Fruit fly (Drosophila melanogaster) whole organism, embryonic: ENCODE results near the gene QC.

Experiments
- Atf3 ChIP-seq: fragments of 200-800 bp; sonication (Bioruptor generic); optimal IDR thresholded peaks from 3 replicates; lab custom pipeline; 2016; ENCODE audit warnings: missing biosample characterization, missing genetic modification characterization
- CG10274 ChIP-seq: fragments of 200-800 bp; sonication (Bioruptor generic); optimal IDR thresholded peaks from 3 replicates; lab custom pipeline; 2017; ENCODE audit warnings: missing biosample characterization, mild to moderate bottlenecking, missing genetic modification characterization
- CG10654 ChIP-seq: fragments of 200-800 bp; sonication (Bioruptor generic); optimal IDR thresholded peaks from 2 replicates; lab custom pipeline; 2016; ENCODE audit warnings: missing biosample characterization, missing genetic modification characterization
- CG10959 ChIP-seq: fragments of 200-800 bp; sonication (Bioruptor generic); IDR thresholded peaks from 2 replicates; pipeline ENCODE4 v1.3.6; 2022; ENCODE audit warnings: missing biosample characterization, missing genetic modification characterization
- CG10979 ChIP-seq: fragments of 200-800 bp; sonication (Bioruptor generic); optimal IDR thresholded peaks from 2 replicates; lab custom pipeline; 2018; ENCODE audit warnings: missing biosample characterization, mild to moderate bottlenecking, missing genetic modification characterization, moderate library complexity
- CG11093 ChIP-seq: fragments of 200-800 bp; sonication (Bioruptor generic); IDR thresholded peaks from 3 replicates; pipeline ENCODE4 v1.3.6; 2022; ENCODE audit warnings: missing biosample characterization, missing genetic modification characterization
- CG11456 ChIP-seq: fragments of 200-800 bp; sonication (Bioruptor generic); IDR thresholded peaks from 3 replicates; pipeline ENCODE4 v1.3.6; 2022; ENCODE audit warnings: missing biosample characterization, missing genetic modification characterization
- CG11723 ChIP-seq: fragments of 200-800 bp; sonication (Bioruptor generic); optimal IDR thresholded peaks from 2 replicates; lab custom pipeline; 2017; ENCODE audit warnings: missing biosample characterization, mild to moderate bottlenecking, missing genetic modification characterization
- CG12219 ChIP-seq: fragments of 200-800 bp; sonication (Bioruptor generic); optimal IDR thresholded peaks from 3 replicates; lab custom pipeline; 2018; ENCODE audit warnings: missing biosample characterization, mild to moderate bottlenecking, missing genetic modification characterization
- CG12942 ChIP-seq: fragments of 200-800 bp; sonication (Bioruptor generic); optimal IDR thresholded peaks from 3 replicates; lab custom pipeline; 2016; ENCODE audit warnings: missing biosample characterization, missing genetic modification characterization
- CG13296 ChIP-seq: fragments of 200-800 bp; sonication (Bioruptor generic); optimal IDR thresholded peaks from 3 replicates; lab custom pipeline; 2018; ENCODE audit warnings: missing biosample characterization, mild to moderate bottlenecking, missing genetic modification characterization
- CG1603 ChIP-seq: fragments of 200-800 bp; sonication (Bioruptor generic); optimal IDR thresholded peaks from 2 replicates; lab custom pipeline; 2019; ENCODE audit warnings: missing biosample characterization, mild to moderate bottlenecking, missing genetic modification characterization, moderate library complexity
- CG1832 ChIP-seq: fragments of 200-800 bp; sonication (Bioruptor generic); optimal IDR thresholded peaks from 2 replicates; lab custom pipeline; 2017; ENCODE audit warnings: missing biosample characterization, mild to moderate bottlenecking, missing genetic modification characterization, inconsistent platforms
- CG30020 ChIP-seq: fragments of 200-800 bp; optimal IDR thresholded peaks from 2 replicates; lab custom pipeline; 2019; ENCODE audit warnings: missing biosample characterization, mild to moderate bottlenecking, missing genetic modification characterization, moderate library complexity
- CG31224 ChIP-seq: fragments of 200-800 bp; sonication (Bioruptor generic); IDR thresholded peaks from 2 replicates; pipeline ENCODE4 v1.3.6; 2022; ENCODE audit warnings: missing biosample characterization, missing genetic modification characterization
- CG32772 ChIP-seq: fragments of 200-800 bp; sonication (Bioruptor generic); IDR thresholded peaks from 2 replicates; pipeline ENCODE4 v1.3.6; 2022; ENCODE audit warnings: missing biosample characterization, missing genetic modification characterization
- CG3281 ChIP-seq: fragments of 200-800 bp; sonication (Bioruptor generic); optimal IDR thresholded peaks from 3 replicates; lab custom pipeline; 2017; ENCODE audit warnings: missing biosample characterization, mild to moderate bottlenecking, missing genetic modification characterization
- CG33213 ChIP-seq: fragments of 200-800 bp; sonication (Bioruptor generic); optimal IDR thresholded peaks from 3 replicates; lab custom pipeline; 2016; ENCODE audit warnings: missing biosample characterization, missing genetic modification characterization
- CG33557 ChIP-seq: fragments of 200-800 bp; sonication (Bioruptor generic); optimal IDR thresholded peaks from 2 replicates; lab custom pipeline; 2019; ENCODE audit warnings: missing biosample characterization, mild to moderate bottlenecking, missing genetic modification characterization, moderate library complexity
- CG4854 ChIP-seq: fragments of 200-800 bp; sonication (Bioruptor generic); optimal IDR thresholded peaks from 2 replicates; lab custom pipeline; 2016; ENCODE audit warnings: missing biosample characterization, missing genetic modification characterization, inconsistent platforms
- CG6683 ChIP-seq: fragments of 200-800 bp; sonication (Bioruptor generic); optimal IDR thresholded peaks from 2 replicates; lab custom pipeline; 2017; ENCODE audit warnings: missing biosample characterization, mild to moderate bottlenecking, missing genetic modification characterization, missing genetic modification reagents
- CG7372 ChIP-seq: fragments of 200-800 bp; sonication (Bioruptor generic); IDR thresholded peaks from 2 replicates; pipeline ENCODE4 v1.3.6; 2022; ENCODE audit warnings: missing biosample characterization, missing genetic modification characterization
- CG7556 ChIP-seq: fragments of 200-800 bp; sonication (Bioruptor generic); optimal IDR thresholded peaks from 2 replicates; lab custom pipeline; 2017; ENCODE audit warnings: missing biosample characterization, mild to moderate bottlenecking, missing genetic modification characterization
- CG9876 ChIP-seq: fragments of 200-800 bp; sonication (Bioruptor generic); optimal IDR thresholded peaks from 2 replicates; lab custom pipeline; 2016; ENCODE audit warnings: missing biosample characterization, missing genetic modification characterization
- CHES-1-like ChIP-seq: fragments of 200-800 bp; sonication (Bioruptor generic); optimal IDR thresholded peaks from 2 replicates; lab custom pipeline; 2016; ENCODE audit warnings: missing biosample characterization, missing genetic modification characterization
- Dfd ChIP-seq, 2 experiments: fragments of >200 bp; optimal IDR thresholded peaks; 2 replicates each; lab custom pipeline; 2017; ENCODE audit warnings: missing biosample characterization in 2 of 2, missing genetic modification characterization in 2 of 2
- Dip2 ChIP-seq: fragments of 200-800 bp; sonication (Bioruptor generic); IDR thresholded peaks from 2 replicates; pipeline ENCODE4 v1.3.6; 2022; ENCODE audit warnings: missing biosample characterization, missing genetic modification characterization
- E2f2 ChIP-seq: fragments of 200-800 bp; sonication (Bioruptor generic); IDR thresholded peaks from 2 replicates; pipeline ENCODE4 v1.3.6; 2022; ENCODE audit warnings: missing biosample characterization, missing genetic modification characterization
- Fer3 ChIP-seq: fragments of 200-800 bp; sonication (Bioruptor generic); optimal IDR thresholded peaks from 2 replicates; lab custom pipeline; 2018; ENCODE audit warnings: missing biosample characterization, mild to moderate bottlenecking, missing genetic modification characterization, moderate library complexity
- H15 ChIP-seq: fragments of 200-800 bp; sonication (Bioruptor generic); IDR thresholded peaks from 3 replicates; pipeline ENCODE4 v1.3.6; 2022; ENCODE audit warnings: missing biosample characterization, missing genetic modification characterization
- HHEX ChIP-seq: fragments of 200-800 bp; sonication (Bioruptor generic); optimal IDR thresholded peaks from 3 replicates; lab custom pipeline; 2017; ENCODE audit warnings: missing biosample characterization, mild to moderate bottlenecking, missing genetic modification characterization, missing genetic modification reagents
- HLH4C ChIP-seq: fragments of 200-800 bp; sonication (Bioruptor generic); IDR thresholded peaks from 3 replicates; pipeline ENCODE4 v1.3.6; 2022; ENCODE audit warnings: missing biosample characterization, missing genetic modification characterization; ENCODE audit not compliant: partially characterized antibody
- Jarid2 ChIP-seq: fragments of 200-800 bp; sonication (Bioruptor generic); optimal IDR thresholded peaks from 3 replicates; lab custom pipeline; 2017; ENCODE audit warnings: mild to moderate bottlenecking, missing biosample characterization, missing genetic modification reagents, missing genetic modification characterization
- Oli ChIP-seq: fragments of 200-800 bp; sonication (Bioruptor generic); optimal IDR thresholded peaks from 2 replicates; lab custom pipeline; 2018; ENCODE audit warnings: missing biosample characterization, mild to moderate bottlenecking, missing genetic modification characterization, moderate library complexity
- Sry-δ ChIP-seq: fragments of 200-800 bp; sonication (Bioruptor generic); optimal IDR thresholded peaks from 2 replicates; lab custom pipeline; 2016; ENCODE audit warnings: missing biosample characterization, missing genetic modification characterization
- Usf ChIP-seq: fragments of 200-800 bp; sonication (Bioruptor generic); optimal IDR thresholded peaks from 2 replicates; lab custom pipeline; 2017; ENCODE audit warnings: missing genotype, missing biosample characterization, missing genetic modification characterization
- Xrp1 ChIP-seq: fragments of 200-800 bp; sonication (Bioruptor generic); IDR thresholded peaks from 2 replicates; pipeline ENCODE4 v1.3.6; 2022; ENCODE audit warnings: missing biosample characterization, missing genetic modification characterization
- cato ChIP-seq: fragments of 200-800 bp; sonication (Bioruptor generic); optimal IDR thresholded peaks from 2 replicates; lab custom pipeline; 2016; ENCODE audit warnings: missing biosample characterization, missing genetic modification characterization, borderline replicate concordance
- fu2 ChIP-seq: fragments of 200-800 bp; sonication (Bioruptor generic); optimal IDR thresholded peaks from 2 replicates; lab custom pipeline; 2016; ENCODE audit warnings: missing biosample characterization, missing genetic modification characterization
- gem ChIP-seq: fragments of 200-800 bp; sonication (Bioruptor generic); optimal IDR thresholded peaks from 2 replicates; lab custom pipeline; 2019; ENCODE audit warnings: missing biosample characterization, mild to moderate bottlenecking, missing genetic modification characterization, moderate library complexity
- hb ChIP-seq: fragments of 200-800 bp; sonication (Bioruptor generic); IDR thresholded peaks from 3 replicates; pipeline ENCODE4 v1.3.6; 2022; ENCODE audit warnings: missing biosample characterization, missing genetic modification characterization; ENCODE audit not compliant: partially characterized antibody
- jing ChIP-seq: fragments of 200-800 bp; sonication (Bioruptor generic); optimal IDR thresholded peaks from 2 replicates; lab custom pipeline; 2018; ENCODE audit warnings: missing biosample characterization, mild to moderate bottlenecking, missing genetic modification characterization
- lab ChIP-seq: fragments of 200-800 bp; sonication (Bioruptor generic); optimal IDR thresholded peaks from 3 replicates; lab custom pipeline; 2017; ENCODE audit warnings: missing biosample characterization, missing genetic modification characterization, mild to moderate bottlenecking, moderate library complexity, missing genetic modification reagents
- lola ChIP-seq, 3 experiments: fragments of >200 bp in 2 of 3; fragments of 200-800 bp in 1 of 3; sonication (Bioruptor generic) in 1 of 3; optimal IDR thresholded peaks; 2 replicates each; lab custom pipeline; 2017 to 2019; ENCODE audit warnings: missing biosample characterization in 3 of 3, missing genetic modification characterization in 3 of 3, mild to moderate bottlenecking in 1 of 3, moderate library complexity in 1 of 3
- pb ChIP-seq: fragments of 200-800 bp; sonication (Bioruptor generic); optimal IDR thresholded peaks from 3 replicates; lab custom pipeline; 2016; ENCODE audit warnings: missing biosample characterization, missing genetic modification characterization
- prd ChIP-seq, 3 experiments: fragments of >200 bp in 2 of 3; fragments of 200-800 bp in 1 of 3; sonication (Bioruptor generic) in 1 of 3; optimal IDR thresholded peaks in 2 of 3; IDR thresholded peaks in 1 of 3; 2 replicates in 2 of 3; 3 replicates in 1 of 3; pipeline versions ENCODE4 v1.3.6 to Lab custom; 2017 to 2022; ENCODE audit warnings: missing biosample characterization in 1 of 3, missing genetic modification characterization in 1 of 3
- repo ChIP-seq: fragments of 200-800 bp; sonication (Bioruptor generic); optimal IDR thresholded peaks from 2 replicates; lab custom pipeline; 2016; ENCODE audit warnings: missing biosample characterization, missing genetic modification characterization
- sens ChIP-seq: fragments of 200-800 bp; sonication (Bioruptor generic); peaks from one replicate; lab custom pipeline; 2016; ENCODE audit warnings: missing biosample characterization, missing genetic modification characterization
- tio ChIP-seq: fragments of 200-800 bp; sonication (Bioruptor generic); optimal IDR thresholded peaks from 2 replicates; lab custom pipeline; 2017; ENCODE audit warnings: missing biosample characterization, missing genetic modification characterization, inconsistent platforms
- ttk ChIP-seq: fragments of 200-800 bp; sonication (Bioruptor generic); IDR thresholded peaks from 2 replicates; pipeline ENCODE4 v2.1.2; 2022; ENCODE audit warnings: missing biosample characterization, missing genetic modification characterization
- wdn ChIP-seq: fragments of 200-800 bp; sonication (Bioruptor generic); IDR thresholded peaks from 2 replicates; pipeline ENCODE4 v1.3.6; 2022; ENCODE audit warnings: missing biosample characterization, missing genetic modification characterization

QC gene

dm6 chr3L:5856919-5857318 is 45.3 kb downstream of the QC start (continued):
- TF ChIP-seq prd (optimal IDR thresholded peaks at IDR 0.05; lab: Kevin White, UChicago) = no peak
- TF ChIP-seq prd (GFP tag; IDR thresholded peaks at IDR 0.05; lab: Robert Waterston, UW) = peak; percentile 84; the same call in 2 of the 3 replicates
- no peak for TF ChIP-seq CG32772 (GFP tag; lab: Robert Waterston, UW)
- no peak for TF ChIP-seq Dip2 (GFP tag; lab: Robert Waterston, UW)
- TF ChIP-seq CG4854 (GFP tag; lab: Kevin White, UChicago) = no peak
- no peak for TF ChIP-seq CG6683 (GFP tag; lab: Kevin White, UChicago)
- peak; percentile 29 for TF ChIP-seq CG7556 (GFP tag; lab: Kevin White, UChicago)
- peak; percentile 79 for TF ChIP-seq Xrp1 (GFP tag; lab: Robert Waterston, UW)
- no peak for TF ChIP-seq CG10274
- no peak for TF ChIP-seq CHES-1-like (GFP tag; lab: Kevin White, UChicago)
- TF ChIP-seq Jarid2 (GFP tag; lab: Kevin White, UChicago) = no peak
- TF ChIP-seq Dfd (GFP tag; optimal IDR thresholded peaks at IDR 0.05; lab: Kevin White, UChicago) = no peak
- no peak for TF ChIP-seq CG13296 (GFP tag; lab: Kevin White, UChicago)
- TF ChIP-seq CG11456 (GFP tag; lab: Robert Waterston, UW) = no peak
- peak; percentile 76 for TF ChIP-seq CG1603 (tag; lab: Kevin White, UChicago)
- TF ChIP-seq cato (GFP tag; lab: Kevin White, UChicago) = no peak
- no peak for TF ChIP-seq HHEX (GFP tag; lab: Kevin White, UChicago)
- peak; percentile 73 for TF ChIP-seq CG33557 (GFP tag; lab: Kevin White, UChicago)
- TF ChIP-seq CG1832 (GFP tag; lab: Kevin White, UChicago) = no peak
- no peak for TF ChIP-seq CG3281 (GFP tag; lab: Kevin White, UChicago)
- no peak for TF ChIP-seq CG11723 (GFP tag; lab: Kevin White, UChicago)
- no peak for TF ChIP-seq CG12942
- peak; percentile 90 for TF ChIP-seq sens
- TF ChIP-seq gem (tag; lab: Kevin White, UChicago) = peak; percentile 66
- TF ChIP-seq lola (GFP tag; optimal IDR thresholded peaks at IDR 0.05; lab: Kevin White, UChicago) = peak in 1 of 3 experiments; percentile 86
- TF ChIP-seq E2f2 (GFP tag; lab: Robert Waterston, UW) = no peak
- TF ChIP-seq Usf = peak; percentile 13
- TF ChIP-seq tio (GFP tag; lab: Kevin White, UChicago) = no peak
- peak; percentile 47 for TF ChIP-seq Atf3 (GFP tag; lab: Kevin White, UChicago)
- TF ChIP-seq CG7372 (GFP tag; lab: Robert Waterston, UW) = no peak
- TF ChIP-seq hb (GFP tag; lab: Robert Waterston, UW) = no peak
- TF ChIP-seq Fer3 (tag; lab: Kevin White, UChicago) = no peak
- TF ChIP-seq lab (GFP tag; lab: Kevin White, UChicago) = no peak
- TF ChIP-seq CG30020 (tag; lab: Kevin White, UChicago) = no peak
- TF ChIP-seq repo (GFP tag; lab: Kevin White, UChicago) = no peak
- no peak for TF ChIP-seq pb (GFP tag; lab: Kevin White, UChicago)
- TF ChIP-seq CG10654 (GFP tag; lab: Kevin White, UChicago) = no peak
- no peak for TF ChIP-seq CG33213
- TF ChIP-seq CG31224 = no peak
- TF ChIP-seq CG12219 (GFP tag; lab: Kevin White, UChicago) = peak; percentile 22
- no peak for TF ChIP-seq ttk (GFP tag; lab: Robert Waterston, UW)
- no peak for TF ChIP-seq CG11093 (GFP tag; lab: Robert Waterston, UW)
- no peak for TF ChIP-seq HLH4C (GFP tag; lab: Robert Waterston, UW)
- TF ChIP-seq wdn = no peak
- peak; percentile 50 for TF ChIP-seq CG10959 (GFP tag; lab: Robert Waterston, UW)
- TF ChIP-seq CG9876 (GFP tag; lab: Kevin White, UChicago) = no peak
- TF ChIP-seq jing (GFP tag; lab: Kevin White, UChicago) = peak; percentile 7
- TF ChIP-seq fu2 (GFP tag; lab: Kevin White, UChicago) = no peak
- TF ChIP-seq CG10979 (tag; lab: Kevin White, UChicago) = peak; percentile 82
- TF ChIP-seq H15 (GFP tag; lab: Robert Waterston, UW) = no peak
- peak; percentile 27 for TF ChIP-seq Oli (tag; lab: Kevin White, UChicago)
- TF ChIP-seq Sry-δ (GFP tag; lab: Kevin White, UChicago) = no peak
